Worm (Caenorhabditis elegans): ENCODE results near the gene K01G5.10.

DNA sequence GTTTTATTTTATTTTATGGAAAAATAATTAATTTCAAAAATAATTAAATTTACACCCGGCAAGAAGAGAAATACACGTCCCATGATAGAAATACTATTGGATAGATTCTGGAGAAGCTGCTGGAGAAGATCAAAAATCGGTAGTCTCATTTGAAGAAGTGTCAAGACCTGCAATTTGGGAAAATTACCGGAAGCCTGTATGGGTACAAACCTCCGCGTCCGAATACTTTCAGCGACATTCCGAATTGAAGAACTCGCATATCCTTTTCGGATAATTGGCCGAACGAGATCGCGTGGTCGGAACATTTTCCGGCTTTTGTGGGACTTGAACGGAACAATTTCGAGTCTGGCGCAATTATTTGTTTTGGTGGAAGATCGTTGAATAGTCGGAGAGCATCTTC, 49.8 kb downstream of the K01G5.10 start:
- TF ChIP-seq pag-3 (tag; optimal IDR thresholded peaks at IDR 0.05; ENCODE audit: borderline replicate concordance, insufficient read depth) = no peak
- no peak for TF ChIP-seq unc-62 (GFP tag; optimal IDR thresholded peaks at IDR 0.05)
- TF ChIP-seq ztf-11 (tag; optimal IDR thresholded peaks at IDR 0.05) = no peak
- TF ChIP-seq egl-13 (tag; optimal IDR thresholded peaks at IDR 0.05) = no peak
- no peak for TF ChIP-seq snpc-4 (tag; optimal IDR thresholded peaks at IDR 0.05)
- no peak for TF ChIP-seq nhr-12 (tag; optimal IDR thresholded peaks at IDR 0.05)
- TF ChIP-seq sox-4 (tag; optimal IDR thresholded peaks at IDR 0.05) = no peak
- no peak for TF ChIP-seq tbx-2 (tag; optimal IDR thresholded peaks at IDR 0.05)
- no peak for TF ChIP-seq lsy-2 (tag; optimal IDR thresholded peaks at IDR 0.05)
- no peak for TF ChIP-seq aha-1 (tag; optimal IDR thresholded peaks at IDR 0.05)
